Fruit fly (Drosophila melanogaster): Measurements from ENCODE around the gene Ssdp.

Ssdp gene

DNA sequence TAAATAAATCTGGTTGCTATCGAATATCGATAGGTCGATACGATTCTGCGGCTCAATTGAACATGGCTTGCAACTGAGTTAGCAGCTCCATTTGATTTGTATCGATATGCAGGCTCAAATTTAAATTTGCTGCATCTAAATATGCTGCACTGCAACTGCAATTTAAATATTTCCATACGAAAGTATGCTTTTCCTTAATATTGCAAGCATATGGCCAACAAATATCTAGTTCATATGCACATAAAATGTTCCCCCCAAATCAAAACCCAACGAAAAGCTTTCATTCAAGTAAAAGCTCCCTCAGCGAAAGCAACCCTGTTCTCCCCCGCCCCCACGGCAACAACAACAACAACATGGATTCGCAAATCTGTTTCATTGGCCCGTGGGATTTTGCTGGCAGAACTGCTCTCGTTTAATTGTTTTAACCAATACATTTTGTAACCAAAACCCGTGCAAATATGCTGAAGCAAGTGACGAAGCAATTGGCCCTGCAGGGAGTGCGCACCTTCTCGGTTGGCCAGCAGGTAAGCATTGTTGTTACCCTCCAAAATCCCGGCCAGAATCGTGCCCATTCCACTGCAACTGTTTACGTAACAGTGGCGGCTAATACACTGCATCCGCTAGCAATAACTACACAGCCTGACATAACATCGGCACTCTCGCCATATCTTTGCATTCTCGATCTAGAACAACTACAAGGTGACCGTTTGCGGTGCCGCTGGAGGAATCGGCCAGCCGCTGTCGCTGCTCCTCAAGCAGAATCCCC, 26.8 kb upstream of the Ssdp start, which contains the start of the genes CG7168 and Mdh2:
TSS of gene CG7168 (minus strand) at position 40 of the 766 bp plus-strand sequence.
TSS of gene Mdh2 (plus strand) at position 354 of the 766 bp plus-strand sequence.
- TF ChIP-seq CG11560 (tag; IDR thresholded peaks at IDR 0.05) (peak; percentile 80; the same call in 2 of the 3 replicates), pan (optimal IDR thresholded peaks at IDR 0.05) (no peak), pan (GFP tag; optimal IDR thresholded peaks at IDR 0.05 in 1 of 2, IDR thresholded peaks at IDR 0.05 in 1 of 2) (peak in 1 of 2 experiments; percentile 18), CG14710 (tag; optimal IDR thresholded peaks at IDR 0.05) (peak; percentile 50), CG34376 (GFP tag; optimal IDR thresholded peaks at IDR 0.05) (peak; percentile 12), lilli (GFP tag; optimal IDR thresholded peaks at IDR 0.05) (peak; percentile 32), CG6813 (GFP tag; optimal IDR thresholded peaks at IDR 0.05) (no peak), sna (GFP tag; IDR thresholded peaks at IDR 0.05; ENCODE audit: partially characterized antibody) (peak; percentile 77; the same call in 1 of the 2 replicates), zen2 (GFP tag; IDR thresholded peaks at IDR 0.05; ENCODE audit: partially characterized antibody) (peak; percentile 67; the same call in 2 of the 3 replicates), hbn (GFP tag; IDR thresholded peaks at IDR 0.05; ENCODE audit: partially characterized antibody) (peak; percentile 69), CG34224 (GFP tag; IDR thresholded peaks at IDR 0.05; ENCODE audit: partially characterized antibody) (peak; percentile 79), GATAe (GFP tag; conservative IDR thresholded peaks at IDR 0.05) (no peak), CG10267 (tag; optimal IDR thresholded peaks at IDR 0.05) (peak; percentile 16), CG16813 (GFP tag; IDR thresholded peaks at IDR 0.05; ENCODE audit: partially characterized antibody) (peak; percentile 81), lab (GFP tag; optimal IDR thresholded peaks at IDR 0.05) (peak; percentile 40), unc-4 (GFP tag; IDR thresholded peaks at IDR 0.05; ENCODE audit: partially characterized antibody) (peak; percentile 82), CG17829 (tag; optimal IDR thresholded peaks at IDR 0.05) (peak; percentile 31), CG30020 (tag; optimal IDR thresholded peaks at IDR 0.05) (peak; percentile 31), mld (GFP tag; IDR thresholded peaks at IDR 0.05; ENCODE audit: partially characterized antibody) (peak; percentile 73; the same call in 2 of the 3 replicates), Bgb (GFP tag; IDR thresholded peaks at IDR 0.05; ENCODE audit: partially characterized antibody) (peak; percentile 88), NC2β (GFP tag; optimal IDR thresholded peaks at IDR 0.05) (peak; percentile 16), chn (GFP tag; optimal IDR thresholded peaks at IDR 0.05) (peak; percentile 9), CG12155 (GFP tag; optimal IDR thresholded peaks at IDR 0.05) (no peak), prd (optimal IDR thresholded peaks at IDR 0.05) (no peak), prd (GFP tag; IDR thresholded peaks at IDR 0.05) (no peak), CG11504 (tag; optimal IDR thresholded peaks at IDR 0.05) (peak; percentile 2), nerfin-2 (GFP tag; IDR thresholded peaks at IDR 0.05; ENCODE audit: partially characterized antibody) (peak; percentile 92), HmgZ (tag; optimal IDR thresholded peaks at IDR 0.05) (peak; percentile 60), vvl (GFP tag; IDR thresholded peaks at IDR 0.05) (0 out of 2 replicates have a peak, but pooled peaks have one; percentile 43), knrl (GFP tag; IDR thresholded peaks at IDR 0.05; ENCODE audit: partially characterized antibody) (peak; percentile 79), Dll (GFP tag; IDR thresholded peaks at IDR 0.05; ENCODE audit: partially characterized antibody) (peak; percentile 88), CG9797 (GFP tag; optimal IDR thresholded peaks at IDR 0.05) (peak; percentile 30), Side (GFP tag; optimal IDR thresholded peaks at IDR 0.05) (no peak), CG9215 (GFP tag; IDR thresholded peaks at IDR 0.05) (no peak), Sry-δ (GFP tag; optimal IDR thresholded peaks at IDR 0.05) (peak; percentile 83), Sin3A (optimal IDR thresholded peaks at IDR 0.05) (peak; percentile 60), HLH4C (GFP tag; IDR thresholded peaks at IDR 0.05; ENCODE audit: partially characterized antibody) (peak; percentile 94), CG2116 (GFP tag; optimal IDR thresholded peaks at IDR 0.05) (peak; percentile 98), CG2120 (GFP tag; optimal IDR thresholded peaks at IDR 0.05) (peak; percentile 14), HmgD (GFP tag; optimal IDR thresholded peaks at IDR 0.05) (peak; percentile 2), gsb (GFP tag; IDR thresholded peaks at IDR 0.05) (0 out of 2 replicates have a peak, but pooled peaks have one; percentile 15), chinmo (GFP tag; IDR thresholded peaks at IDR 0.05; ENCODE audit: partially characterized antibody) (peak; percentile 73; the same call in 3 of the 4 replicates), zfh1 (GFP tag; IDR thresholded peaks at IDR 0.05) (0 out of 3 replicates have a peak, but pooled peaks have one; percentile 17), Med (GFP tag) (peak; percentile 72), sug (tag; optimal IDR thresholded peaks at IDR 0.05) (peak; percentile 25), gce (GFP tag; IDR thresholded peaks at IDR 0.05) (no peak), nau (GFP tag; optimal IDR thresholded peaks at IDR 0.05) (no peak)

All from whole organism, embryonic.